Worm (Caenorhabditis elegans): ENCODE results near the gene dre-1.

DNA sequence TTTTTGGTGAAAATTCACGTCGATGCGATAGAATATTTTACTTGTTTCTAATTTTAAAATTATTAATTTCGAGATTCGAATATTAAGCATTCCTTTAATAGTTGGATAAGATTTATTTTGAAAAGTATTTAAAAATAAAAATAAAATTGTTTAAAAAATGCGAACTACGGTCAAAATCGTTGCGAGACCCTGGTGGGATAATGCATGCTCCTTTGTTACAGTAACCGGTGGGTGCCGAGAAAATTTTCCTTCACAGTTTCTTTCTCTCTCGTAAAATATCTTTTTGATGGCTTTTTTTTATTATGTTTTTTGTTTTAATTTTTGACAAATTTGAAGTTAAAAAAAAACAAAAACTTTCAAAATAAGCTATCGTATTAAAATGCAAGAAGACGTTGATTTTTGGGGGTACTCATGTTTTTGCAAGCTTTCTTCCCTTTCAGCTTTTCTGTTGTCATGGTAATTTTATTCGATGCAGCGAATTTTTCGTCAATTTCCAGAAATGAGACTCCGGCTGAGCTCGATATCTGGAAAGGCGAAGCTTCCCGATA, 49.6 kb downstream of the dre-1 start, which contains the start of gene dgtr-1:
- TF ChIP-seq unc-3 (GFP tag; conservative IDR thresholded peaks at IDR 0.05) (no peak), unc-3 (tag; optimal IDR thresholded peaks at IDR 0.05) (no peak), ceh-6 (GFP tag; optimal IDR thresholded peaks at IDR 0.05) (no peak)
